Worm (Caenorhabditis elegans) whole organism, L3 larva: ENCODE data around the gene W06G6.10.

Experiments
- R02D3.7 ChIP-seq: fragments of 150-350 bp; optimal IDR thresholded peaks from 2 replicates; lab custom pipeline; 2014; ENCODE audit warnings: missing biosample characterization, missing genetic modification characterization
- ZK546.5 ChIP-seq: sonication (generic microtip); optimal IDR thresholded peaks from 2 replicates; lab custom pipeline; 2017; ENCODE audit warnings: missing biosample characterization, missing genetic modification characterization
- fkh-10 ChIP-seq: sonication (generic microtip); optimal IDR thresholded peaks from 2 replicates; lab custom pipeline; 2017; ENCODE audit warnings: missing biosample characterization, missing genetic modification reagents, missing genetic modification characterization
- fkh-2 ChIP-seq: fragments of 150-350 bp; optimal IDR thresholded peaks from 2 replicates; lab custom pipeline; 2014; ENCODE audit warnings: missing biosample characterization, missing genetic modification reagents, missing genetic modification characterization
- fos-1 ChIP-seq: fragments of 150-350 bp; optimal IDR thresholded peaks from 2 replicates; lab custom pipeline; 2014; ENCODE audit warnings: missing biosample characterization, missing genetic modification characterization
- nhr-11 ChIP-seq: fragments of 150-350 bp; optimal IDR thresholded peaks from 2 replicates; lab custom pipeline; 2014; ENCODE audit warnings: missing biosample characterization, missing genetic modification characterization
- nhr-237 ChIP-seq: fragments of 150-350 bp; optimal IDR thresholded peaks from 2 replicates; lab custom pipeline; 2014; ENCODE audit warnings: missing biosample characterization, missing genetic modification characterization
- nhr-28 ChIP-seq: fragments of 150-350 bp; optimal IDR thresholded peaks from 2 replicates; lab custom pipeline; 2014; ENCODE audit warnings: missing biosample characterization, missing genetic modification characterization
- sea-2 ChIP-seq: fragments of 150-350 bp; sonication (generic microtip); optimal IDR thresholded peaks from 4 replicates; lab custom pipeline; 2014; ENCODE audit warnings: missing biosample characterization, missing genetic modification reagents, missing genetic modification characterization
- snpc-4 ChIP-seq: fragments of 150-350 bp; optimal IDR thresholded peaks from 2 replicates; lab custom pipeline; 2014; ENCODE audit warnings: missing biosample characterization, missing genetic modification characterization
- unc-62 ChIP-seq: fragments of 150-350 bp; sonication (generic microtip); optimal IDR thresholded peaks from 4 replicates; lab custom pipeline; 2014; ENCODE audit warnings: missing biosample characterization, missing genetic modification reagents, missing genetic modification characterization
- zag-1 ChIP-seq: fragments of 150-350 bp; optimal IDR thresholded peaks from 2 replicates; lab custom pipeline; 2014; ENCODE audit warnings: missing biosample characterization, missing genetic modification characterization

DNA sequence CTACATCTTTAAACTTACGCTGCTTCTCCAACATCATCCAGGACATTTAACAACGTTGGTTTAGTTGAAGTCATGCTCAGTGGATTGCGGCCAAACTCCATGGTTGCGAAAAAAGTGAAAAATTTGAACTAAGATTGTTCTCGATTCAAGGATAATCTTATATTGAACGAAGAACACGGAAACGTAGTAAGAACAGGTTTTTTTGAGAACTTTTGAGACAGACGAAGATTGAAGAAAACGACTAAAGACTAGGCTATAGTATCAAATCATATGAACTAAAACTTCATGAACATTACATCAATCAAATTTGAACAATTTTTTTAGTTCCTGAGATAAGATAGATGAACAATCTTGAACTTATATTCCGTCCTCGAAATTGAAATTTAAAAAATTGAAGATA, at the start of gene W06G6.10:
- TF ChIP-seq nhr-11 (tag; lab: Kevin White, UChicago) (no peak), ZK546.5 (tag; lab: Kevin White, UChicago) (no peak), zag-1 (tag; lab: Kevin White, UChicago) (no peak), unc-62 (GFP tag; lab: Kevin White, UChicago) (no peak), R02D3.7 (tag; lab: Kevin White, UChicago) (no peak), nhr-237 (no peak), snpc-4 (tag; lab: Kevin White, UChicago) (no peak), fos-1 (no peak), sea-2 (GFP tag; lab: Kevin White, UChicago) (no peak), fkh-10 (no peak), nhr-28 (tag; lab: Kevin White, UChicago) (no peak), fkh-2 (tag; lab: Kevin White, UChicago) (no peak)
